Fruit fly (Drosophila melanogaster): Measurements from ENCODE around the gene drd.
A peak's percentile ranks its signal among the peaks of the same experiment; 100 is the strongest.

drd gene

DNA sequence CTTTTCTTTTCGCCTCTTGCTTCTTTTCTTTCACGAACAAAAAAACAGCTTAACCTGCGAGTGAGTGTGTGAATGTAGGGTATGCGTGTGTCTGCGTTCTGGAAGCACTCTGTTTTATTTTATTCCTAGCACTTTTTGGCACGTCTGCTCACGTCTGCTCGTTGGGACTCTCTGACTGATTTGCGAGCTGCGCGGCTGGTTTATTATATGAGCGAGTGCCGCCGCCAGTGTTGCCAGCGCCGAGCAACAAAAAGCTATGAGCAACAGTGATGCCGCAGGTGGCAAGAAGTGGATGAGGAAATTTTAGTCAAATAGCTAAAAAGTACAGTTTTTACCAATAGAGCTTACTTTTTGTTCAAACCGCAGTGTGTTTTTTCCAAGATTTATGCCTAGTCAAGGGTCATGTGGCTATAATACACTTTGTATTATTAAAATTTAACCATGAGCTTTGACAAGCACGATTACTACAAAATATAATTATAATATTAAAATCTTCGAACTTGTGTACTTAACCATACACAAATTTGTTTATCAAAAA is 49.4 kb upstream of the drd start, which contains the start of gene Lsd-2 (continued):
- TF ChIP-seq twi (tag; optimal IDR thresholded peaks at IDR 0.05) (no peak), CG8290 (GFP tag; optimal IDR thresholded peaks at IDR 0.05) (no peak), CG8290 (tag; optimal IDR thresholded peaks at IDR 0.05) (peak in 1 of 2 experiments; percentile 77), H15 (GFP tag; IDR thresholded peaks at IDR 0.05) (no peak), CG13123 (GFP tag; optimal IDR thresholded peaks at IDR 0.05) (no peak), Xrp1 (GFP tag; IDR thresholded peaks at IDR 0.05) (peak; percentile 12; the same call in 1 of the 2 replicates), ems (GFP tag; optimal IDR thresholded peaks at IDR 0.05) (peak; percentile 37), PHDP (tag; optimal IDR thresholded peaks at IDR 0.05) (no peak), sim (GFP tag; IDR thresholded peaks at IDR 0.05) (no peak), CG8388 (GFP tag; optimal IDR thresholded peaks at IDR 0.05) (no peak), gro (GFP tag; optimal IDR thresholded peaks at IDR 0.05) (peak; percentile 78), Fer3 (tag; optimal IDR thresholded peaks at IDR 0.05) (peak; percentile 3), Dll (GFP tag; IDR thresholded peaks at IDR 0.05; ENCODE audit: partially characterized antibody) (no peak), cg (GFP tag; optimal IDR thresholded peaks at IDR 0.05) (peak; percentile 39), tgo (GFP tag; IDR thresholded peaks at IDR 0.05) (no peak), ase (GFP tag; IDR thresholded peaks at IDR 0.05) (no peak), lola (GFP tag; optimal IDR thresholded peaks at IDR 0.05) (peak in 1 of 3 experiments; percentile 31), CG43689 (GFP tag; IDR thresholded peaks at IDR 0.05) (no peak), CG4424 (GFP tag; optimal IDR thresholded peaks at IDR 0.05) (no peak), CG7745 (tag; optimal IDR thresholded peaks at IDR 0.05) (no peak), Doc3 (GFP tag; IDR thresholded peaks at IDR 0.05; ENCODE audit: partially characterized antibody) (no peak), prd (optimal IDR thresholded peaks at IDR 0.05) (no peak), prd (GFP tag; IDR thresholded peaks at IDR 0.05) (peak; percentile 39; the same call in 2 of the 3 replicates), fd3F (GFP tag; optimal IDR thresholded peaks at IDR 0.05) (no peak), bbx (GFP tag; IDR thresholded peaks at IDR 0.05; ENCODE audit: partially characterized antibody) (peak; percentile 60; the same call in 1 of the 2 replicates), CG13775 (GFP tag; optimal IDR thresholded peaks at IDR 0.05) (no peak), Oaz (GFP tag; IDR thresholded peaks at IDR 0.05) (no peak), CG3995 (GFP tag; optimal IDR thresholded peaks at IDR 0.05) (no peak), jumu (GFP tag; optimal IDR thresholded peaks at IDR 0.05) (no peak), Sox100B (GFP tag; optimal IDR thresholded peaks at IDR 0.05) (peak; percentile 63), inv (GFP tag; IDR thresholded peaks at IDR 0.05; ENCODE audit: partially characterized antibody) (no peak), gt (GFP tag; IDR thresholded peaks at IDR 0.05) (no peak), CG11560 (tag; IDR thresholded peaks at IDR 0.05) (no peak), yki (optimal IDR thresholded peaks at IDR 0.05) (no peak), Dp (GFP tag; optimal IDR thresholded peaks at IDR 0.05) (no peak), CG10979 (tag; optimal IDR thresholded peaks at IDR 0.05) (no peak), B-H2 (GFP tag; optimal IDR thresholded peaks at IDR 0.05) (peak; percentile 56), Dref (GFP tag; IDR thresholded peaks at IDR 0.05) (no peak), mld (GFP tag; IDR thresholded peaks at IDR 0.05; ENCODE audit: partially characterized antibody) (no peak), CG31388 (GFP tag; optimal IDR thresholded peaks at IDR 0.05) (no peak), CG10543 (GFP tag; optimal IDR thresholded peaks at IDR 0.05) (peak; percentile 58), H2.0 (GFP tag; IDR thresholded peaks at IDR 0.05) (no peak), stc (GFP tag; IDR thresholded peaks at IDR 0.05) (no peak), cwo (GFP tag; optimal IDR thresholded peaks at IDR 0.05) (peak; percentile 1), shn (GFP tag; optimal IDR thresholded peaks at IDR 0.05) (peak; percentile 15), kay (GFP tag; optimal IDR thresholded peaks at IDR 0.05) (no peak), CG12659 (GFP tag; optimal IDR thresholded peaks at IDR 0.05) (peak; percentile 30), CG6683 (GFP tag; optimal IDR thresholded peaks at IDR 0.05) (no peak), z (GFP tag; IDR thresholded peaks at IDR 0.05) (0 out of 3 replicates have a peak, but pooled peaks have one; percentile 18), dpn (GFP tag; optimal IDR thresholded peaks at IDR 0.05) (peak; percentile 10 to 24), Optix (GFP tag; IDR thresholded peaks at IDR 0.05) (no peak)
